Fruit fly (Drosophila melanogaster): Measurements from ENCODE around the gene CG32548.

CG32548 gene

dm6 chrX:18409938-18410337, 30.4 kb downstream of the CG32548 start, which contains the start of gene Nt5b (continued):
- no peak for TF ChIP-seq ATbp (GFP tag; optimal IDR thresholded peaks at IDR 0.05)
- TF ChIP-seq mirr (GFP tag; optimal IDR thresholded peaks at IDR 0.05): no peak
- TF ChIP-seq twi (tag; optimal IDR thresholded peaks at IDR 0.05): no peak
- peak; percentile 86 for TF ChIP-seq CG9215 (GFP tag; IDR thresholded peaks at IDR 0.05)
- TF ChIP-seq CG30020 (tag; optimal IDR thresholded peaks at IDR 0.05): no peak
- no peak for TF ChIP-seq tgo (GFP tag; IDR thresholded peaks at IDR 0.05)
- no peak for TF ChIP-seq NfI (GFP tag; optimal IDR thresholded peaks at IDR 0.05)
- no peak for TF ChIP-seq CG9817 (tag; optimal IDR thresholded peaks at IDR 0.05)
- TF ChIP-seq Dref (GFP tag; IDR thresholded peaks at IDR 0.05): peak; percentile 60
- peak; percentile 15; the same call in 1 of the 3 replicates for TF ChIP-seq HLH4C (GFP tag; IDR thresholded peaks at IDR 0.05; ENCODE audit: partially characterized antibody)
- peak; percentile 65; the same call in 1 of the 3 replicates for TF ChIP-seq CG6791 (GFP tag; IDR thresholded peaks at IDR 0.05; ENCODE audit: partially characterized antibody)
- no peak for TF ChIP-seq btn (GFP tag; optimal IDR thresholded peaks at IDR 0.05)
- TF ChIP-seq chinmo (GFP tag; IDR thresholded peaks at IDR 0.05; ENCODE audit: partially characterized antibody): no peak
- TF ChIP-seq CG9437 (GFP tag; optimal IDR thresholded peaks at IDR 0.05): no peak
- TF ChIP-seq eyg (GFP tag; optimal IDR thresholded peaks at IDR 0.05): no peak
- TF ChIP-seq Hsf (GFP tag; optimal IDR thresholded peaks at IDR 0.05): no peak
- TF ChIP-seq Dp (GFP tag; optimal IDR thresholded peaks at IDR 0.05): peak; percentile 79
- no peak for TF ChIP-seq NK7.1 (GFP tag; optimal IDR thresholded peaks at IDR 0.05)
- no peak for TF ChIP-seq NC2α (GFP tag; optimal IDR thresholded peaks at IDR 0.05)
- no peak for TF ChIP-seq pho (GFP tag; optimal IDR thresholded peaks at IDR 0.05)
- TF ChIP-seq CG10274 (GFP tag; optimal IDR thresholded peaks at IDR 0.05): no peak
- TF ChIP-seq Rfx (GFP tag; IDR thresholded peaks at IDR 0.05): no peak
- no peak for TF ChIP-seq Bteb2 (GFP tag; optimal IDR thresholded peaks at IDR 0.05)
- no peak for TF ChIP-seq CG8089 (GFP tag; optimal IDR thresholded peaks at IDR 0.05)
- no peak for TF ChIP-seq CG10565 (GFP tag; optimal IDR thresholded peaks at IDR 0.05)
- no peak for TF ChIP-seq CG11723 (GFP tag; optimal IDR thresholded peaks at IDR 0.05)
- no peak for TF ChIP-seq YL-1 (GFP tag; optimal IDR thresholded peaks at IDR 0.05)
- no peak for TF ChIP-seq HLH3B (GFP tag; IDR thresholded peaks at IDR 0.05)
- TF ChIP-seq yki (optimal IDR thresholded peaks at IDR 0.05): no peak
- peak; percentile 65 for TF ChIP-seq CG13287 (GFP tag; IDR thresholded peaks at IDR 0.05; ENCODE audit: partially characterized antibody)
- peak; percentile 55; the same call in 1 of the 4 replicates for TF ChIP-seq Dll (GFP tag; IDR thresholded peaks at IDR 0.05; ENCODE audit: partially characterized antibody)
- no peak for TF ChIP-seq HLH54F (GFP tag; optimal IDR thresholded peaks at IDR 0.05)
- TF ChIP-seq Mes4 (GFP tag; optimal IDR thresholded peaks at IDR 0.05): no peak
- no peak for TF ChIP-seq CG13775 (GFP tag; optimal IDR thresholded peaks at IDR 0.05)
- TF ChIP-seq chm (GFP tag; IDR thresholded peaks at IDR 0.05): no peak
- no peak for TF ChIP-seq CG18764 (GFP tag; optimal IDR thresholded peaks at IDR 0.05)
- TF ChIP-seq p53 (GFP tag; optimal IDR thresholded peaks at IDR 0.05): no peak
- no peak for TF ChIP-seq CG8281 (tag; optimal IDR thresholded peaks at IDR 0.05)
- TF ChIP-seq CG14014 (GFP tag; IDR thresholded peaks at IDR 0.05): no peak
- peak; percentile 36; the same call in 1 of the 2 replicates for TF ChIP-seq Scr (GFP tag; IDR thresholded peaks at IDR 0.05; ENCODE audit: partially characterized antibody)
- TF ChIP-seq grn (GFP tag; optimal IDR thresholded peaks at IDR 0.05): no peak
- TF ChIP-seq lab (GFP tag; optimal IDR thresholded peaks at IDR 0.05): no peak
- TF ChIP-seq kni (GFP tag; optimal IDR thresholded peaks at IDR 0.05): no peak
- no peak for TF ChIP-seq CG2712 (tag; optimal IDR thresholded peaks at IDR 0.05)
- TF ChIP-seq Trl (optimal IDR thresholded peaks at IDR 0.05): peak; percentile 50 to 56
- no peak for TF ChIP-seq Trl (GFP tag; optimal IDR thresholded peaks at IDR 0.05)
- peak; percentile 88 for TF ChIP-seq CG17385 (GFP tag; optimal IDR thresholded peaks at IDR 0.05)
- TF ChIP-seq Hmr (GFP tag; optimal IDR thresholded peaks at IDR 0.05): no peak
- no peak for TF ChIP-seq trem (tag; optimal IDR thresholded peaks at IDR 0.05)
- no peak for TF ChIP-seq gce (GFP tag; IDR thresholded peaks at IDR 0.05)
- TF ChIP-seq pb (GFP tag; optimal IDR thresholded peaks at IDR 0.05): no peak
- no peak for TF ChIP-seq CG4730 (GFP tag; IDR thresholded peaks at IDR 0.05)

Measured in whole organism, embryonic.